Fruit fly (Drosophila melanogaster) S2 (cell line): Measurements from ENCODE around the gene Spn27A.
A peak's percentile ranks its signal among the peaks of the same experiment; 100 is the strongest.

ENCODE experiments used
- CG8478 ChIP-seq: fragments of >200 bp; optimal IDR thresholded peaks from 2 replicates; lab custom pipeline; 2018
- CTCF ChIP-seq, 2 experiments: fragments of >200 bp; optimal IDR thresholded peaks; 2 replicates each; lab custom pipeline; 2018

Gene Spn27A

dm6 chr2L:6686612-6687011 is 13.5 kb upstream of the Spn27A start, which contains the start of gene CG11327:
CG11327 (minus strand) TSS chr2L:6686712.
- TF ChIP-seq CTCF (optimal IDR thresholded peaks at IDR 0.05; lab: Kevin White, UChicago) (no peak), CG8478 (no peak)

dm6 chr2L:6683992-6684882 is 11.1 kb upstream of the Spn27A start, which contains the start of gene Nhe3:
Nhe3 (minus strand) TSS chr2L:6684364.
- TF ChIP-seq CTCF (optimal IDR thresholded peaks at IDR 0.05; lab: Kevin White, UChicago) (peak; percentile 89 to 92), CG8478 (no peak)

- TF ChIP-seq CTCF (optimal IDR thresholded peaks at IDR 0.05; lab: Kevin White, UChicago) (no peak), CG8478 (no peak)
These were observed 9.8 kb upstream of the Spn27A start for dm6 chr2L:6682909-6683308.

dm6 chr2L:6677453-6677852 is 4.3 kb upstream of the Spn27A start, which contains the start of gene Nse1:
Nse1 (minus strand) TSS chr2L:6677625.
- no peak for TF ChIP-seq CTCF (optimal IDR thresholded peaks at IDR 0.05; lab: Kevin White, UChicago)
- TF ChIP-seq CG8478: no peak

dm6 chr2L:6676535-6676934 is 3.4 kb upstream of the Spn27A start, which contains the start of gene cort:
cort (minus strand) TSS chr2L:6676635.
- TF ChIP-seq CG8478 (no peak), CTCF (optimal IDR thresholded peaks at IDR 0.05; lab: Kevin White, UChicago) (no peak)

dm6 chr2L:6671409-6671808 is 1.7 kb downstream of the Spn27A start:
- TF ChIP-seq CTCF (optimal IDR thresholded peaks at IDR 0.05; lab: Kevin White, UChicago) (no peak), CG8478 (no peak)

dm6 chr2L:6667719-6668325 is 5.3 kb downstream of the Spn27A start, which contains the start of gene Galt:
Galt (minus strand) TSS chr2L:6668033.
- TF ChIP-seq CTCF (optimal IDR thresholded peaks at IDR 0.05; lab: Kevin White, UChicago) (no peak), CG8478 (no peak)

dm6 chr2L:6663562-6664051 is 9.5 kb downstream of the Spn27A start, which contains the start of the genes CG13771, CG34310 and cup:
CG13771 (minus strand) TSS chr2L:6663612.
CG34310 (plus strand) TSS chr2L:6663664.
cup (plus strand) TSS chr2L:6663664.
- TF ChIP-seq CTCF (optimal IDR thresholded peaks at IDR 0.05; lab: Kevin White, UChicago): no peak
- TF ChIP-seq CG8478: no peak

dm6 chr2L:6657969-6658748 is 15.0 kb downstream of the Spn27A start, which contains the start of the genes CG31636 and Ube4A:
CG31636 (minus strand) TSS chr2L:6658152.
Ube4A (plus strand) TSS chr2L:6658517.
- no peak for TF ChIP-seq CG8478
- TF ChIP-seq CTCF (optimal IDR thresholded peaks at IDR 0.05; lab: Kevin White, UChicago): no peak

dm6 chr2L:6656264-6656676 is 16.9 kb downstream of the Spn27A start, which contains the start of gene CG31633:
CG31633 (minus strand) TSS chr2L:6656321.
- TF ChIP-seq CTCF (optimal IDR thresholded peaks at IDR 0.05; lab: Kevin White, UChicago): no peak
- TF ChIP-seq CG8478: no peak

- no peak for TF ChIP-seq CG8478
- no peak for TF ChIP-seq CTCF (optimal IDR thresholded peaks at IDR 0.05; lab: Kevin White, UChicago)
These were observed 23.9 kb downstream of the Spn27A start, which contains the start of the genes CG31635 and Tango1 for dm6 chr2L:6649085-6649754. CG31635 (minus strand) TSS chr2L:6649114. Tango1 (plus strand) TSS chr2L:6649388.

- TF ChIP-seq CTCF (optimal IDR thresholded peaks at IDR 0.05; lab: Kevin White, UChicago) (no peak), CG8478 (no peak)
These were observed 25.0 kb downstream of the Spn27A start for dm6 chr2L:6648163-6648628.

- TF ChIP-seq CTCF (optimal IDR thresholded peaks at IDR 0.05; lab: Kevin White, UChicago) (no peak), CG8478 (no peak)
These were observed 25.9 kb downstream of the Spn27A start for dm6 chr2L:6647103-6647711.
